Fruit fly (Drosophila melanogaster) whole organism, prepupa: Measurements from ENCODE around the gene CG33286.

ENCODE experiments used
- Blimp-1 ChIP-seq: fragments of 200-800 bp; sonication (Bioruptor generic); optimal IDR thresholded peaks from 3 replicates; lab custom pipeline; 2017; ENCODE audit warnings: missing biosample characterization, missing genetic modification characterization, mild to moderate bottlenecking, moderate library complexity, missing genetic modification reagents
- CG10669 ChIP-seq: fragments of 200-800 bp; sonication (Bioruptor generic); optimal IDR thresholded peaks from 3 replicates; lab custom pipeline; 2018; ENCODE audit warnings: missing biosample characterization, mild to moderate bottlenecking, missing genetic modification characterization, moderate library complexity
- CG11762 ChIP-seq: fragments of 200-800 bp; sonication (Bioruptor generic); optimal IDR thresholded peaks from 3 replicates; lab custom pipeline; 2016; ENCODE audit warnings: missing biosample characterization, missing genetic modification characterization; ENCODE audit not compliant: insufficient read depth
- CG11902 ChIP-seq: fragments of 200-800 bp; sonication (Bioruptor generic); optimal IDR thresholded peaks from 3 replicates; lab custom pipeline; 2016; ENCODE audit warnings: missing biosample characterization, missing genetic modification characterization
- CG15336 ChIP-seq: fragments of 200-800 bp; sonication (Bioruptor generic); IDR thresholded peaks from 2 replicates; pipeline ENCODE4 v1.3.6; 2022; ENCODE audit warnings: missing biosample characterization, missing genetic modification characterization
- CG1621 ChIP-seq: fragments of 200-800 bp; sonication (Bioruptor generic); optimal IDR thresholded peaks from 3 replicates; lab custom pipeline; 2018; ENCODE audit warnings: missing biosample characterization, mild to moderate bottlenecking, missing genetic modification characterization
- CG3032 ChIP-seq: fragments of 200-800 bp; optimal IDR thresholded peaks from 2 replicates; lab custom pipeline; 2019; ENCODE audit warnings: missing biosample characterization, mild to moderate bottlenecking, missing genetic modification characterization, moderate library complexity
- CG31627 ChIP-seq: fragments of 200-800 bp; sonication (Bioruptor generic); optimal IDR thresholded peaks from 3 replicates; lab custom pipeline; 2016; ENCODE audit warnings: missing biosample characterization, missing genetic modification characterization
- CG32006 ChIP-seq: fragments of 200-800 bp; sonication (Bioruptor generic); optimal IDR thresholded peaks from 3 replicates; lab custom pipeline; 2017; ENCODE audit warnings: missing biosample characterization, mild to moderate bottlenecking, missing genetic modification characterization
- CG34406 ChIP-seq: fragments of 200-800 bp; sonication (Bioruptor generic); optimal IDR thresholded peaks from 3 replicates; lab custom pipeline; 2016; ENCODE audit warnings: missing biosample characterization, missing genetic modification characterization
- CG6163 ChIP-seq: fragments of 200-800 bp; sonication (Bioruptor generic); IDR thresholded peaks from 3 replicates; pipeline ENCODE4 v1.3.6; 2022; ENCODE audit warnings: missing biosample characterization, missing genetic modification characterization
- CG6276 ChIP-seq: fragments of 200-800 bp; sonication (Bioruptor generic); optimal IDR thresholded peaks from 2 replicates; lab custom pipeline; 2017; ENCODE audit warnings: missing biosample characterization, mild to moderate bottlenecking, missing genetic modification characterization
- CG6792 ChIP-seq: fragments of 200-800 bp; sonication (Bioruptor generic); optimal IDR thresholded peaks from 3 replicates; lab custom pipeline; 2016; ENCODE audit warnings: missing biosample characterization, missing genetic modification characterization
- CG6808 ChIP-seq: fragments of 200-800 bp; sonication (Bioruptor generic); optimal IDR thresholded peaks from 3 replicates; lab custom pipeline; 2017; ENCODE audit warnings: missing biosample characterization, missing genetic modification characterization, mild to moderate bottlenecking, moderate library complexity, missing genetic modification reagents
- CG6854 ChIP-seq: fragments of 200-800 bp; sonication (Bioruptor generic); optimal IDR thresholded peaks from 2 replicates; lab custom pipeline; 2017; ENCODE audit warnings: missing biosample characterization, mild to moderate bottlenecking, missing genetic modification characterization
- CG7368 ChIP-seq: fragments of 200-800 bp; sonication (Bioruptor generic); optimal IDR thresholded peaks from 3 replicates; lab custom pipeline; 2016; ENCODE audit warnings: missing biosample characterization, missing genetic modification characterization
- CG8119 ChIP-seq: fragments of 200-800 bp; sonication (Bioruptor generic); IDR thresholded peaks from 3 replicates; pipeline ENCODE4 v1.3.6; 2022; ENCODE audit warnings: missing biosample characterization, missing genetic modification characterization
- CG8632 ChIP-seq: fragments of 200-800 bp; sonication (Bioruptor generic); optimal IDR thresholded peaks from 3 replicates; lab custom pipeline; 2016; ENCODE audit warnings: missing biosample characterization, missing genetic modification characterization
- CG9139 ChIP-seq: fragments of 200-800 bp; sonication (Bioruptor generic); optimal IDR thresholded peaks from 3 replicates; lab custom pipeline; 2017; ENCODE audit warnings: missing biosample characterization, mild to moderate bottlenecking, missing genetic modification characterization
- Eip78C ChIP-seq: fragments of 200-800 bp; sonication (Bioruptor generic); peaks from one replicate; lab custom pipeline; 2016; ENCODE audit warnings: missing biosample characterization, missing genetic modification characterization
- Ets21C ChIP-seq: fragments of 200-800 bp; sonication (Bioruptor generic); optimal IDR thresholded peaks from 3 replicates; lab custom pipeline; 2016; ENCODE audit warnings: missing biosample characterization, missing genetic modification characterization
- Ets96B ChIP-seq: fragments of 200-800 bp; optimal IDR thresholded peaks from 2 replicates; lab custom pipeline; 2019; ENCODE audit warnings: missing biosample characterization, mild to moderate bottlenecking, missing genetic modification characterization, moderate library complexity
- Gug ChIP-seq: fragments of 200-800 bp; sonication (Bioruptor generic); IDR thresholded peaks from 2 replicates; pipeline ENCODE4 v1.3.6; 2022; ENCODE audit warnings: missing biosample characterization, missing genetic modification characterization
- Hr38 ChIP-seq: sonication (Bioruptor generic); optimal IDR thresholded peaks from 2 replicates; lab custom pipeline; 2016; ENCODE audit warnings: missing biosample characterization, missing genetic modification characterization
- Hr4 ChIP-seq: fragments of 200-800 bp; sonication (Bioruptor generic); optimal IDR thresholded peaks from 3 replicates; lab custom pipeline; 2016; ENCODE audit warnings: missing biosample characterization, missing genetic modification characterization
- Lpt ChIP-seq: fragments of 200-800 bp; sonication (Bioruptor generic); optimal IDR thresholded peaks from 3 replicates; lab custom pipeline; 2016; ENCODE audit warnings: missing biosample characterization, missing genetic modification characterization
- Met ChIP-seq: fragments of 200-800 bp; sonication (Bioruptor generic); optimal IDR thresholded peaks from 3 replicates; lab custom pipeline; 2016; ENCODE audit warnings: missing biosample characterization, missing genetic modification characterization
- OdsH ChIP-seq: fragments of 200-800 bp; sonication (Bioruptor generic); optimal IDR thresholded peaks from 3 replicates; lab custom pipeline; 2016; ENCODE audit warnings: missing biosample characterization, missing genetic modification characterization
- Sox14 ChIP-seq: fragments of 200-800 bp; sonication (Bioruptor generic); optimal IDR thresholded peaks from 3 replicates; lab custom pipeline; 2016; ENCODE audit warnings: missing biosample characterization, missing genetic modification characterization
- Sox15 ChIP-seq: fragments of 200-800 bp; sonication (Bioruptor generic); optimal IDR thresholded peaks from 3 replicates; lab custom pipeline; 2016; ENCODE audit warnings: missing biosample characterization, missing genetic modification characterization
- achi ChIP-seq: fragments of 200-800 bp; sonication (Bioruptor generic); optimal IDR thresholded peaks from 3 replicates; lab custom pipeline; 2016; ENCODE audit warnings: missing biosample characterization, missing genetic modification characterization
- acj6 ChIP-seq: fragments of 200-800 bp; sonication (Bioruptor generic); optimal IDR thresholded peaks from 3 replicates; lab custom pipeline; 2016; ENCODE audit warnings: missing biosample characterization, missing genetic modification characterization
- cyc ChIP-seq: fragments of 200-800 bp; sonication (Bioruptor generic); optimal IDR thresholded peaks from 3 replicates; lab custom pipeline; 2016; ENCODE audit warnings: missing biosample characterization, missing genetic modification characterization
- dac ChIP-seq: fragments of 200-800 bp; sonication (Bioruptor generic); optimal IDR thresholded peaks from 2 replicates; lab custom pipeline; 2017; ENCODE audit warnings: missing biosample characterization, mild to moderate bottlenecking, missing genetic modification characterization
- dsx ChIP-seq: fragments of 200-800 bp; optimal IDR thresholded peaks from 3 replicates; lab custom pipeline; 2019; ENCODE audit warnings: missing biosample characterization, mild to moderate bottlenecking, missing genetic modification characterization, moderate library complexity; ENCODE audit not compliant: poor library complexity, severe bottlenecking
- eg ChIP-seq: fragments of 200-800 bp; sonication (Bioruptor generic); IDR thresholded peaks from 3 replicates; pipeline ENCODE4 v1.3.6; 2022; ENCODE audit warnings: missing biosample characterization, missing genetic modification characterization
- esn ChIP-seq: fragments of 200-800 bp; sonication (Bioruptor generic); optimal IDR thresholded peaks from 2 replicates; lab custom pipeline; 2016; ENCODE audit warnings: missing biosample characterization, mild to moderate bottlenecking, missing genetic modification characterization, moderate library complexity
- fd59A ChIP-seq: fragments of 200-800 bp; sonication (Bioruptor generic); optimal IDR thresholded peaks from 2 replicates; lab custom pipeline; 2017; ENCODE audit warnings: missing biosample characterization, mild to moderate bottlenecking, missing genetic modification characterization, missing genetic modification reagents
- fd85E ChIP-seq: fragments of 200-800 bp; sonication (Bioruptor generic); optimal IDR thresholded peaks from 3 replicates; lab custom pipeline; 2016; ENCODE audit warnings: missing biosample characterization, missing genetic modification characterization
- lz ChIP-seq: fragments of 200-800 bp; sonication (Bioruptor generic); optimal IDR thresholded peaks from 3 replicates; lab custom pipeline; 2016; ENCODE audit warnings: missing biosample characterization, missing genetic modification characterization
- net ChIP-seq: fragments of 200-800 bp; sonication (Bioruptor generic); optimal IDR thresholded peaks from 3 replicates; lab custom pipeline; 2016; ENCODE audit warnings: missing biosample characterization, missing genetic modification characterization
- pdm3 ChIP-seq: fragments of 200-800 bp; sonication (Bioruptor generic); optimal IDR thresholded peaks from 3 replicates; lab custom pipeline; 2016; ENCODE audit warnings: missing biosample characterization, missing genetic modification characterization
- salr ChIP-seq, 2 experiments: fragments of 200-800 bp; sonication (Bioruptor generic); optimal IDR thresholded peaks; 3 replicates each; lab custom pipeline; 2016 to 2018; ENCODE audit warnings: missing biosample characterization in 2 of 2, missing genetic modification characterization in 2 of 2, mild to moderate bottlenecking in 1 of 2
- spab ChIP-seq: fragments of 200-800 bp; sonication (Bioruptor generic); optimal IDR thresholded peaks from 2 replicates; lab custom pipeline; 2017; ENCODE audit warnings: missing biosample characterization, mild to moderate bottlenecking, missing genetic modification characterization, missing genetic modification reagents
- ss ChIP-seq, 2 experiments: fragments of 200-800 bp; sonication (Bioruptor generic); optimal IDR thresholded peaks; 2 replicates in 1 of 2; 3 replicates in 1 of 2; lab custom pipeline; 2017 to 2018; ENCODE audit warnings: mild to moderate bottlenecking in 2 of 2, missing biosample characterization in 2 of 2, missing genetic modification characterization in 2 of 2, moderate library complexity in 1 of 2
- vri ChIP-seq: fragments of 200-800 bp; sonication (Bioruptor generic); optimal IDR thresholded peaks from 3 replicates; lab custom pipeline; 2016; ENCODE audit warnings: missing biosample characterization, mild to moderate bottlenecking, missing genetic modification characterization

CG33286 gene

dm6 chr3L:20927526-20927925 lies 47.0 kb downstream of the CG33286 start, which contains the start of gene CG10589:
Gene CG10589 (plus strand): TSS chr3L:20927826.
- TF ChIP-seq CG9139 (no peak), CG6163 (no peak), CG11762 (GFP tag; lab: Kevin White, UChicago) (no peak), esn (GFP tag; lab: Kevin White, UChicago) (no peak), CG3032 (tag; lab: Kevin White, UChicago) (no peak), salr (GFP tag; optimal IDR thresholded peaks at IDR 0.05; lab: Kevin White, UChicago) (no peak), pdm3 (GFP tag; lab: Kevin White, UChicago) (no peak), CG6792 (GFP tag; lab: Kevin White, UChicago) (no peak), fd85E (GFP tag; lab: Kevin White, UChicago) (no peak), lz (GFP tag; lab: Kevin White, UChicago) (no peak), spab (GFP tag; lab: Kevin White, UChicago) (no peak), CG6276 (GFP tag; lab: Kevin White, UChicago) (no peak), ss (GFP tag; optimal IDR thresholded peaks at IDR 0.05; lab: Kevin White, UChicago) (no peak), net (GFP tag; lab: Kevin White, UChicago) (no peak), CG15336 (GFP tag; lab: Robert Waterston, UW) (no peak), Met (GFP tag; lab: Kevin White, UChicago) (no peak)

dm6 chr3L:20923030-20923591 lies 51.4 kb downstream of the CG33286 start:
- TF ChIP-seq Blimp-1 (GFP tag; lab: Kevin White, UChicago) = no peak
- peak; percentile 85 for TF ChIP-seq dsx
- TF ChIP-seq CG11902 = peak; percentile 16
- TF ChIP-seq CG3032 (tag; lab: Kevin White, UChicago) = peak; percentile 89
- peak; percentile 81 for TF ChIP-seq Lpt
- peak; percentile 67 for TF ChIP-seq CG11762 (GFP tag; lab: Kevin White, UChicago)
- TF ChIP-seq CG10669 (GFP tag; lab: Kevin White, UChicago) = peak; percentile 86
- peak; percentile 70; the same call in 1 of the 3 replicates for TF ChIP-seq eg
- no peak for TF ChIP-seq vri
- TF ChIP-seq Ets96B (tag; lab: Kevin White, UChicago) = peak; percentile 92
- TF ChIP-seq Sox15 (GFP tag; lab: Kevin White, UChicago) = peak; percentile 20
- TF ChIP-seq salr (GFP tag; optimal IDR thresholded peaks at IDR 0.05; lab: Kevin White, UChicago) = peak; percentile 79 to 81
- peak; percentile 82 for TF ChIP-seq pdm3 (GFP tag; lab: Kevin White, UChicago)
- peak; percentile 65 for TF ChIP-seq CG8632 (GFP tag; lab: Kevin White, UChicago)
- TF ChIP-seq Hr4 (GFP tag; lab: Kevin White, UChicago) = peak; percentile 84
- TF ChIP-seq dac (GFP tag; lab: Kevin White, UChicago) = peak; percentile 51
- peak; percentile 47 for TF ChIP-seq CG34406 (GFP tag; lab: Kevin White, UChicago)
- peak; percentile 4 for TF ChIP-seq Ets21C
- no peak for TF ChIP-seq Hr38 (GFP tag; lab: Kevin White, UChicago)
- TF ChIP-seq Sox14 (GFP tag; lab: Kevin White, UChicago) = peak; percentile 84
- peak; percentile 88 for TF ChIP-seq CG15336 (GFP tag; lab: Robert Waterston, UW)
- peak; percentile 60 for TF ChIP-seq Met (GFP tag; lab: Kevin White, UChicago)
- peak; percentile 84 for TF ChIP-seq acj6 (GFP tag; lab: Kevin White, UChicago)
- peak; percentile 95 for TF ChIP-seq Eip78C
- TF ChIP-seq CG1621 (tag; lab: Kevin White, UChicago) = peak; percentile 75
- peak; percentile 43 for TF ChIP-seq esn (GFP tag; lab: Kevin White, UChicago)
- peak; percentile 42 for TF ChIP-seq CG31627 (GFP tag; lab: Kevin White, UChicago)
- TF ChIP-seq Gug (GFP tag; lab: Robert Waterston, UW) = peak; percentile 56
- TF ChIP-seq OdsH (GFP tag; lab: Kevin White, UChicago) = peak; percentile 83
- TF ChIP-seq spab (GFP tag; lab: Kevin White, UChicago) = peak; percentile 85
- TF ChIP-seq cyc = peak; percentile 40
- TF ChIP-seq CG6792 (GFP tag; lab: Kevin White, UChicago) = peak; percentile 76
- peak; percentile 87 for TF ChIP-seq CG6808
- TF ChIP-seq lz (GFP tag; lab: Kevin White, UChicago) = peak; percentile 40
- TF ChIP-seq achi (GFP tag; lab: Kevin White, UChicago) = peak; percentile 84
- no peak for TF ChIP-seq fd85E (GFP tag; lab: Kevin White, UChicago)
- TF ChIP-seq CG6854 = no peak
- peak; percentile 91 for TF ChIP-seq CG32006 (GFP tag; lab: Kevin White, UChicago)
- peak; percentile 83 for TF ChIP-seq fd59A (GFP tag; lab: Kevin White, UChicago)
- TF ChIP-seq CG6276 (GFP tag; lab: Kevin White, UChicago) = peak; percentile 81
- TF ChIP-seq CG7368 (GFP tag; lab: Kevin White, UChicago) = peak; percentile 55
- peak; percentile 89 for TF ChIP-seq CG8119 (GFP tag; lab: Robert Waterston, UW)
